Worm (Caenorhabditis elegans): ENCODE data around the gene M01F1.4.

DNA sequence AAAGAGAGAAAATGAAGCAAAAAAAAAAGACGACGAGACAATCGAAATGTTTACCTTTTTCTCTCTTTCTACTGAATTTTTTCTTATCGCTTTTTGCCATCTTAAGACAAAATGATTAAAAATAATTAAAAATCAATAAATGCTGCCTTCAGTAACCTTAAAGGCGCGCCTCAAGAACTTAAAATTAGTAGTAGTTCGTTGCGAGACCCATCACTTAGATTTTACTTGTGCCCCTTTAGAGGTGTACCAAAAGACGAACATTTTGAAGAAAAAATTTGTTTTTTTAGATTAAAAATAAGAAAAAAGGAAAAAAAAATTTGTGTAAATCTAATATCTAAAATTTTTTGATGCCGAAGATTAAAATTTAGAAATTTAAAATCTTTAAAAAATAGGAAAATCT is 38.9 kb downstream of the M01F1.4 start:
- no peak for TF ChIP-seq nhr-76 (tag; optimal IDR thresholded peaks at IDR 0.05)
- no peak for TF ChIP-seq ceh-28 (tag; optimal IDR thresholded peaks at IDR 0.05)
- TF ChIP-seq nhr-11 (tag; optimal IDR thresholded peaks at IDR 0.05): no peak
- TF ChIP-seq ama-1 (optimal IDR thresholded peaks at IDR 0.05): no peak
- no peak for TF ChIP-seq egl-5 (tag; optimal IDR thresholded peaks at IDR 0.05)
- TF ChIP-seq pha-4 (tag; optimal IDR thresholded peaks at IDR 0.05): no peak
- TF ChIP-seq eor-1 (tag; optimal IDR thresholded peaks at IDR 0.05): no peak
- TF ChIP-seq nhr-77 (tag; optimal IDR thresholded peaks at IDR 0.05): no peak
- no peak for TF ChIP-seq ztf-4 (tag; optimal IDR thresholded peaks at IDR 0.05)
- no peak for TF ChIP-seq egl-27 (tag; optimal IDR thresholded peaks at IDR 0.05)

All from whole organism, L3 larva.